Worm (Caenorhabditis elegans) whole organism, L4/young adult: ENCODE results near the gene grd-11.
"Not testable (repeated sequence)": the region's sequence is repeated elsewhere in the genome, so short reads cannot be mapped to it uniquely, and the experiment has no call there.

Experiments used
- W03F9.2 ChIP-seq: fragments of 150-350 bp; optimal IDR thresholded peaks from 2 replicates; lab custom pipeline; 2014; ENCODE audit warnings: missing biosample characterization, missing genetic modification characterization
- him-1 ChIP-seq: sonication (generic microtip); optimal IDR thresholded peaks from 2 replicates; lab custom pipeline; 2016; ENCODE audit warnings: missing genotype, missing genetic modification reagents, missing genetic modification characterization, missing compliant biosample characterization

DNA sequence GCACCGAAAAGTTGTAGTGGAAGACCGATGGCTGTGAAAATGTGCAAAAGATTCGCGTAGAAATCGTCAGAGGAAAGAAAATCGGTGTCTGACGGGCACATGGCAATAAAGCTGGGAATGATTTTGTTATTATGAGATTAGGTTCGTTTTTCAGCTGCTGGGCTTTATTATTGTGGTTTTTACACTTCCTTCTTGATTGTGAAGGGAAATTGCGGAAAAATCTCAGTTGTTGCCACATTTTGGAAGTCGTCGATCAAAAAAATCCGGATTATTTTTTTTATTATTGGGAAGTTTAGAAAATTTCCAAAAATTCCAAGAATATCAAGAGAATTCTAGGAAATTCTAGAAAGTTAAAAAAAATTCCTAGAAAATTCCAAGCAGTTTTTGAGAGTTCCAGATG, 12.6 kb downstream of the grd-11 start, which contains the start of gene srh-177:
- not testable (repeated sequence) for TF ChIP-seq him-1, W03F9.2 (tag; lab: Kevin White, UChicago)
